Fruit fly (Drosophila melanogaster) whole organism: ENCODE results near the gene CG33635.

ENCODE experiments used
- CG8478 ChIP-seq: fragments of >200 bp; optimal IDR thresholded peaks from 2 replicates; lab custom pipeline; 2018; ENCODE audit warnings: inconsistent platforms
- Dll ChIP-seq: fragments of >200 bp; optimal IDR thresholded peaks from 2 replicates; lab custom pipeline; 2017
- EcR ChIP-seq, 2 experiments: fragments of >200 bp; optimal IDR thresholded peaks; 2 replicates each; lab custom pipeline; 2017; ENCODE audit warnings: missing biosample characterization in 2 of 2, missing genetic modification characterization in 2 of 2, missing genetic modification reagents in 2 of 2
- pan ChIP-seq: fragments of >200 bp; optimal IDR thresholded peaks from 2 replicates; lab custom pipeline; 2017
- psq ChIP-seq: fragments of >200 bp; optimal IDR thresholded peaks from 2 replicates; lab custom pipeline; 2017
- usp ChIP-seq: fragments of >200 bp; optimal IDR thresholded peaks from 2 replicates; lab custom pipeline; 2017; ENCODE audit warnings: missing biosample characterization, missing genetic modification characterization, mixed read lengths

CG33635 gene

dm6 chr2L:158649-159257 is at the start of gene CG33635, which contains the start of gene spen:
CG33635 (minus strand) TSS chr2L:158664.
spen (plus strand) TSS chr2L:159032.
- TF ChIP-seq psq (lab: Kevin White, UChicago) (no peak), CG8478 (lab: Kevin White, UChicago) (no peak)

- TF ChIP-seq psq (lab: Kevin White, UChicago), result no peak
- TF ChIP-seq usp (GFP tag; lab: Kevin White, UChicago), result no peak
- no peak for TF ChIP-seq Dll (lab: Kevin White, UChicago)
- no peak for TF ChIP-seq EcR (GFP tag; optimal IDR thresholded peaks at IDR 0.05; lab: Kevin White, UChicago)
These were observed 48.8 kb upstream of the CG33635 start, which contains the start of the genes Tbc1d15-17 and CG11617 for dm6 chr2L:207129-207813. Tbc1d15-17 (plus strand) TSS chr2L:207179. CG11617 (minus strand) TSS chr2L:207297.

dm6 chr2L:206556-206955 is 48.1 kb upstream of the CG33635 start:
- TF ChIP-seq EcR (GFP tag; optimal IDR thresholded peaks at IDR 0.05; lab: Kevin White, UChicago) (no peak), psq (lab: Kevin White, UChicago) (no peak), pan (no peak), usp (GFP tag; lab: Kevin White, UChicago) (no peak), Dll (lab: Kevin White, UChicago) (no peak), CG8478 (lab: Kevin White, UChicago) (no peak)

dm6 chr2L:204557-204956 is 46.1 kb upstream of the CG33635 start:
- TF ChIP-seq psq (lab: Kevin White, UChicago) (no peak), CG8478 (lab: Kevin White, UChicago) (no peak)

dm6 chr2L:203529-204127 is 45.2 kb upstream of the CG33635 start, which contains the start of gene mRpL10:
mRpL10 (plus strand) TSS chr2L:203779.
- TF ChIP-seq usp (GFP tag; lab: Kevin White, UChicago) (no peak), EcR (GFP tag; optimal IDR thresholded peaks at IDR 0.05; lab: Kevin White, UChicago) (no peak), Dll (lab: Kevin White, UChicago) (no peak), CG8478 (lab: Kevin White, UChicago) (no peak), pan (no peak), psq (lab: Kevin White, UChicago) (no peak)

dm6 chr2L:195668-196067 is 37.2 kb upstream of the CG33635 start:
- TF ChIP-seq Dll (lab: Kevin White, UChicago) (no peak), EcR (GFP tag; optimal IDR thresholded peaks at IDR 0.05; lab: Kevin White, UChicago) (no peak), usp (GFP tag; lab: Kevin White, UChicago) (no peak), pan (no peak)

- TF ChIP-seq psq (lab: Kevin White, UChicago) (no peak), usp (GFP tag; lab: Kevin White, UChicago) (no peak), pan (no peak), CG8478 (lab: Kevin White, UChicago) (no peak), EcR (GFP tag; optimal IDR thresholded peaks at IDR 0.05; lab: Kevin White, UChicago) (no peak), Dll (lab: Kevin White, UChicago) (no peak)
These were observed 24.1 kb upstream of the CG33635 start for dm6 chr2L:182360-183144.

dm6 chr2L:181020-181419 is 22.6 kb upstream of the CG33635 start:
- TF ChIP-seq CG8478 (lab: Kevin White, UChicago), result no peak
- TF ChIP-seq EcR (GFP tag; optimal IDR thresholded peaks at IDR 0.05; lab: Kevin White, UChicago), result no peak
- TF ChIP-seq usp (GFP tag; lab: Kevin White, UChicago), result no peak
- TF ChIP-seq pan, result no peak
- no peak for TF ChIP-seq Dll (lab: Kevin White, UChicago)
- no peak for TF ChIP-seq psq (lab: Kevin White, UChicago)

dm6 chr2L:179119-179518 is 20.7 kb upstream of the CG33635 start:
- TF ChIP-seq Dll (lab: Kevin White, UChicago) (no peak), EcR (GFP tag; optimal IDR thresholded peaks at IDR 0.05; lab: Kevin White, UChicago) (no peak), pan (no peak), usp (GFP tag; lab: Kevin White, UChicago) (no peak), CG8478 (lab: Kevin White, UChicago) (no peak), psq (lab: Kevin White, UChicago) (no peak)

dm6 chr2L:175727-176126 is 17.3 kb upstream of the CG33635 start:
- TF ChIP-seq CG8478 (lab: Kevin White, UChicago) (no peak), psq (lab: Kevin White, UChicago) (no peak), EcR (GFP tag; optimal IDR thresholded peaks at IDR 0.05; lab: Kevin White, UChicago) (no peak), usp (GFP tag; lab: Kevin White, UChicago) (no peak), pan (no peak), Dll (lab: Kevin White, UChicago) (no peak)

- TF ChIP-seq Dll (lab: Kevin White, UChicago) (no peak), CG8478 (lab: Kevin White, UChicago) (no peak), psq (lab: Kevin White, UChicago) (no peak), EcR (GFP tag; optimal IDR thresholded peaks at IDR 0.05; lab: Kevin White, UChicago) (no peak), pan (no peak), usp (GFP tag; lab: Kevin White, UChicago) (no peak)
These were observed 13.2 kb upstream of the CG33635 start for dm6 chr2L:171499-172250.
